Fruit fly (Drosophila melanogaster): Measurements from ENCODE around the gene Stip1.
A peak's percentile ranks its signal among the peaks of the same experiment; 100 is the strongest.

The Stip1 gene

DNA sequence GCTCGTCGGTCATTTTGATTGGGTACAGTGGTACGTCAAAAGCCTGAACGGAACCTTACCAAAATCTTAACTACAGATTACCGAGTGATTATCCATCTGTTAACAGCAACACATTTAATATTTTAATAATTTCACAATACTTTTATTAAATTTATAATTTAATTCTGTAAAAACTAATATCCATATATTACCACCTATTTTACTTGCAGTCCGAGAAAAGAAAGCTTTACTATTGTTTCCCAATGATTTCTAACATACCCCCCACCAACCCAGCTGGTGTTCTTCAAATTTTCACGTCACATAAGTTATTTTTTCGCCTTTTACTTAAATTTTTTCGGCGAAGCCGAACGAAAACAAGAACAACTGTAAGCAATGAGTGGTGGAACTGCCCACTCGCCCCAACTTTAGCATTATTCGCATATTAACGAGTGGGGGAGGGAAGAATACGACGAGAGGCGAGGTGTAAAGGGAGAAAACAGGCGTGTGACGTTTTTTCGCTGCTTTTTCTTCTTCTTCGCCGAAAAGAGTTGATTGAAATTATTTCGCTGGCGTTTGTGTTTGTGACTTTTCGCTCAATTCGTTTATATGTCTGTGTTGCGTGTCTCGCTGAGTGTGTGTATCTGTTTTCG, 47.0 kb upstream of the Stip1 start (continued):
- TF ChIP-seq CG9139 (GFP tag; optimal IDR thresholded peaks at IDR 0.05), result no peak
- TF ChIP-seq CG10631 (GFP tag; optimal IDR thresholded peaks at IDR 0.05), result peak; percentile 76
- TF ChIP-seq CG8119 (GFP tag; IDR thresholded peaks at IDR 0.05), result peak; percentile 68
- TF ChIP-seq Sox14 (GFP tag; optimal IDR thresholded peaks at IDR 0.05), result peak; percentile 53
- peak; percentile 88 for TF ChIP-seq Eip78C (GFP tag)
- TF ChIP-seq CG15336 (GFP tag; IDR thresholded peaks at IDR 0.05), result peak; percentile 70
- TF ChIP-seq CG32006 (GFP tag; optimal IDR thresholded peaks at IDR 0.05), result peak; percentile 85
- TF ChIP-seq pdm3 (GFP tag; optimal IDR thresholded peaks at IDR 0.05), result peak; percentile 51
- TF ChIP-seq Eip75B (GFP tag; optimal IDR thresholded peaks at IDR 0.05), result no peak
- TF ChIP-seq salr (GFP tag; optimal IDR thresholded peaks at IDR 0.05), result peak in 1 of 2 experiments; percentile 79
- TF ChIP-seq Lpt (GFP tag; optimal IDR thresholded peaks at IDR 0.05), result peak; percentile 5
- TF ChIP-seq acj6 (GFP tag; optimal IDR thresholded peaks at IDR 0.05), result peak; percentile 75
- TF ChIP-seq topi (GFP tag; optimal IDR thresholded peaks at IDR 0.05), result peak; percentile 71
- TF ChIP-seq CG10669 (GFP tag; optimal IDR thresholded peaks at IDR 0.05), result peak; percentile 69
- peak; percentile 82 for TF ChIP-seq achi (GFP tag; optimal IDR thresholded peaks at IDR 0.05)
- peak; percentile 38 for TF ChIP-seq fd85E (GFP tag; optimal IDR thresholded peaks at IDR 0.05)
- TF ChIP-seq eg (GFP tag; IDR thresholded peaks at IDR 0.05), result peak; percentile 72
- no peak for TF ChIP-seq Hr38 (GFP tag; optimal IDR thresholded peaks at IDR 0.05)
- TF ChIP-seq Gug (GFP tag; IDR thresholded peaks at IDR 0.05), result peak; percentile 39; the same call in 1 of the 2 replicates
- TF ChIP-seq CG11762 (GFP tag; optimal IDR thresholded peaks at IDR 0.05; ENCODE audit: insufficient read depth), result peak; percentile 58
- TF ChIP-seq CG11902 (GFP tag; optimal IDR thresholded peaks at IDR 0.05), result peak; percentile 52
- TF ChIP-seq esn (GFP tag; optimal IDR thresholded peaks at IDR 0.05), result peak; percentile 82
- peak; percentile 74 for TF ChIP-seq Smox (GFP tag; optimal IDR thresholded peaks at IDR 0.05)
- TF ChIP-seq CG34406 (GFP tag; optimal IDR thresholded peaks at IDR 0.05), result peak; percentile 67
- peak; percentile 61 for TF ChIP-seq spab (GFP tag; optimal IDR thresholded peaks at IDR 0.05)

DNA sequence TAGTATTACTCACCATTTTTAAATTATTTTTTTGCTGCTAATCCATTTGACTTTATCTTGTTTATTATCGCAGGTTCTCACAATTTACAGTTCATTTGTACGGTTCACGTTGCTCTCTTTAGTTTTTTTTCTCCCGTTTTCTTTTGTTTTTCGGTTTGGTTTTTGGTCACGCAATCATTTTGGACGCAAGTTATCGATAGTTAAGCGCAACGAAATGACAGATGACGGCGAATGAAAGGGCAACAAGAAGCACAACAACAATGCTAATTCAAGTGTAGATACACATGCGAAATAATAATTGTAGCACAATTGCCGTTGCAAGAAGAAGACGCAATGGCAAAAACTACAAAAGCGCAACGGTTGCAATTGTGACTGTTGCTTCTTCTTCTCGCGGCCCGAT, 46.3 kb upstream of the Stip1 start:
- TF ChIP-seq CG8632 (GFP tag; optimal IDR thresholded peaks at IDR 0.05) (no peak), Eip78C (GFP tag) (peak; percentile 12), salr (GFP tag; optimal IDR thresholded peaks at IDR 0.05) (no peak), acj6 (GFP tag; optimal IDR thresholded peaks at IDR 0.05) (no peak)

DNA sequence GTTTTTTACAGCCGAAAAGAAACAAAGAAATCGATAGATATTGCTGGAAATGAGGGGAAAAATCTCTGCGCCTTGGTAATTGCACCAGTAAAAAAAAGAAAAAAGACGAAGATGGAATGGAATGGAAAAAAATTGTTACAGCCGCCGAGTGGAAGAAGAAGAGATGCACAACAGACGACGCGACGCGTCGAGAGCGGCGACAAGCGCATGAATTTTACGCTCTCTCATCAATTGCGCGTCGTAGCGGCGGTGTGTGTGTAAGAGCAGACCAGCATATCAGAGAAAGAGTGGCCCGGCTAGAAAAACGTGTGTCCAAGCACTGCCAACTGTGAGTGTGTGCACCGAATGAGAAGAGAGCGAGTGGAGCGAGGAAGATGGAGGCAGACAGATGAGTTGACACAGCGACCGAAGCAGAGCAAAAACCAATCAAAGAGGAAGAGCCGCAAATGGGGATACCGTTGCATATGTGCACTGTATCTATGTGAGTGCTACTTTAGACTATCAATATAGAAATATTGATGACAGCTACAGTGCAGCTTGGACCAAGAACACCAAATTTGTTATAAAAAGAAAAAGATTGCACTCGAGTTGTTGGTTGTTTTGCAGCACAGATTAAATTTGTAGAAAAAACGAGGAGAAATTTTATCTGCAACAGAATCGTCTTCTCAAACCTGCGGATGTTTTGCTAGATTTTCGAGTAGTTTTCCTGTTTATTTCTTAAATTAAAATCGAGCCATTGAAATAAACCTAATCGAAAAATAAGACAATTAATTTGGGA, 45.7 kb upstream of the Stip1 start:
- TF ChIP-seq CG6808 (GFP tag; optimal IDR thresholded peaks at IDR 0.05) (peak; percentile 50), ss (GFP tag; optimal IDR thresholded peaks at IDR 0.05) (peak; percentile 68 to 76), OdsH (GFP tag; optimal IDR thresholded peaks at IDR 0.05) (peak; percentile 75), Met (GFP tag; optimal IDR thresholded peaks at IDR 0.05) (peak; percentile 48), net (GFP tag; optimal IDR thresholded peaks at IDR 0.05) (peak; percentile 63), CG6276 (GFP tag; optimal IDR thresholded peaks at IDR 0.05) (peak; percentile 67), CG6792 (GFP tag; optimal IDR thresholded peaks at IDR 0.05) (peak; percentile 6), CG15336 (GFP tag; IDR thresholded peaks at IDR 0.05) (peak; percentile 70), fd85E (GFP tag; optimal IDR thresholded peaks at IDR 0.05) (no peak), lz (GFP tag; optimal IDR thresholded peaks at IDR 0.05) (peak; percentile 4), Ets21C (GFP tag; optimal IDR thresholded peaks at IDR 0.05) (peak; percentile 34), CG10669 (GFP tag; optimal IDR thresholded peaks at IDR 0.05) (peak; percentile 57), CG1621 (tag; optimal IDR thresholded peaks at IDR 0.05) (peak; percentile 9), fd59A (GFP tag; optimal IDR thresholded peaks at IDR 0.05) (peak; percentile 14), vri (GFP tag; optimal IDR thresholded peaks at IDR 0.05) (no peak), Hr4 (GFP tag; optimal IDR thresholded peaks at IDR 0.05) (peak; percentile 85), CG16779 (tag; optimal IDR thresholded peaks at IDR 0.05) (peak; percentile 54), CG7368 (GFP tag; optimal IDR thresholded peaks at IDR 0.05) (peak; percentile 34), CG3032 (tag; optimal IDR thresholded peaks at IDR 0.05) (peak; percentile 26), achi (GFP tag; optimal IDR thresholded peaks at IDR 0.05) (peak; percentile 68), fkh (GFP tag; optimal IDR thresholded peaks at IDR 0.05) (peak; percentile 65), Ets96B (tag; optimal IDR thresholded peaks at IDR 0.05) (peak; percentile 48), Hr39 (GFP tag; optimal IDR thresholded peaks at IDR 0.05) (peak; percentile 23), CG8119 (GFP tag; IDR thresholded peaks at IDR 0.05) (peak; percentile 71), svp (GFP tag) (peak; percentile 67), Sox14 (GFP tag; optimal IDR thresholded peaks at IDR 0.05) (peak; percentile 42)
